Fruit fly (Drosophila melanogaster): ENCODE data around the gene hh.

The hh gene

DNA sequence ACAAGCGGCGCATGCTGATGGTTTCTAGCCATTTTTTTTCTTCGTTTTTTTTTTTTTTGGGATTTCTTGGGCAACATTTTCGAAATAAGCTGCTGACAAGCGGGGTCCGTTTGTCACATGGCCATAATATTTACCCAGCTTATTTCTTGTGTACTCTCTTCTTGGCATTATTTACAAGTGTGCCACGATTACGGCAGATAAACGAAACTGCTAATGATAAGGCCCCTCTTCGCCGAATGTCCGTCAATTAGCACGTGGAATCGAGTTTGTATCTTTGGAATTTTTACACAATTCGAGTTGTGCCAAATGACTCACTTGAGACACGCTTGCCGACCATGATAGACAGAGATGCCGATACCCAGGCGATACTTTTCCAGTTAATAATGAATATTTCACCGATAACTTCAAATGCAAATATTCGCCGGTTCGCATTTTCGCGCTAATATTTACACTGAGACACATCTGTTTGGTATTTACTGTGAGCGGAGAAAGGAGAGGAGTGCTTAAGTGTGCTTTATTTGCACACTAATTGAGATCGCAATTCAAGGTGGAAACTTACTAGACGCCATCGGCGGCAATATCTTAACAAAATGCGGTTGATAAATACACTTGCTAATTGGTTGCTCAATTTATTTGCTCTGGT, 34.9 kb upstream of the hh start (continued):
- TF ChIP-seq Dip3 (GFP tag; optimal IDR thresholded peaks at IDR 0.05) (peak; percentile 42), CoRest (tag; optimal IDR thresholded peaks at IDR 0.05) (no peak), CG2199 (GFP tag; IDR thresholded peaks at IDR 0.05) (no peak), CG6272 (GFP tag; IDR thresholded peaks at IDR 0.05) (no peak), CG6683 (GFP tag; optimal IDR thresholded peaks at IDR 0.05) (peak; percentile 56), pzg (GFP tag; optimal IDR thresholded peaks at IDR 0.05) (peak; percentile 1), slou (GFP tag; optimal IDR thresholded peaks at IDR 0.05) (peak; percentile 30), CG17568 (GFP tag; optimal IDR thresholded peaks at IDR 0.05) (peak; percentile 44), kni (GFP tag; optimal IDR thresholded peaks at IDR 0.05) (peak; percentile 20), gem (tag; optimal IDR thresholded peaks at IDR 0.05) (peak; percentile 13), HLHmδ (GFP tag; optimal IDR thresholded peaks at IDR 0.05) (peak; percentile 36), CG2875 (GFP tag; optimal IDR thresholded peaks at IDR 0.05) (peak; percentile 46), Myb (GFP tag; optimal IDR thresholded peaks at IDR 0.05) (peak; percentile 16), CG11723 (GFP tag; optimal IDR thresholded peaks at IDR 0.05) (peak; percentile 23), luna (GFP tag; optimal IDR thresholded peaks at IDR 0.05) (no peak), Atf6 (GFP tag; IDR thresholded peaks at IDR 0.05) (peak; percentile 46; the same call in 1 of the 2 replicates), slp2 (GFP tag; optimal IDR thresholded peaks at IDR 0.05) (peak; percentile 28), toy (GFP tag; IDR thresholded peaks at IDR 0.05) (no peak), pho (GFP tag; optimal IDR thresholded peaks at IDR 0.05) (peak; percentile 42), Jarid2 (GFP tag; optimal IDR thresholded peaks at IDR 0.05) (peak; percentile 20), CG17359 (tag; optimal IDR thresholded peaks at IDR 0.05) (peak; percentile 47), CG4617 (GFP tag; optimal IDR thresholded peaks at IDR 0.05; ENCODE audit: borderline replicate concordance) (no peak), CG32772 (GFP tag; IDR thresholded peaks at IDR 0.05) (no peak), CG13624 (GFP tag; optimal IDR thresholded peaks at IDR 0.05) (peak; percentile 13), crc (GFP tag; optimal IDR thresholded peaks at IDR 0.05) (no peak), aop (GFP tag; IDR thresholded peaks at IDR 0.05) (no peak), Taf1 (GFP tag; IDR thresholded peaks at IDR 0.05) (no peak; the same call in 1 of the 2 replicates), Optix (GFP tag; IDR thresholded peaks at IDR 0.05) (no peak), eve (GFP tag; optimal IDR thresholded peaks at IDR 0.05) (no peak), CG13775 (GFP tag; optimal IDR thresholded peaks at IDR 0.05) (peak; percentile 2), CG14014 (GFP tag; IDR thresholded peaks at IDR 0.05) (peak; percentile 49; the same call in 1 of the 2 replicates), CG12942 (GFP tag; optimal IDR thresholded peaks at IDR 0.05) (no peak), bab2 (GFP tag; optimal IDR thresholded peaks at IDR 0.05) (peak; percentile 46), dpn (GFP tag; optimal IDR thresholded peaks at IDR 0.05) (peak in 1 of 2 experiments; percentile 40), Nf-YA (GFP tag; IDR thresholded peaks at IDR 0.05) (peak; percentile 39; the same call in 1 of the 2 replicates), cg (GFP tag; optimal IDR thresholded peaks at IDR 0.05) (no peak), CG3281 (GFP tag; optimal IDR thresholded peaks at IDR 0.05) (peak; percentile 60), CG11504 (tag; optimal IDR thresholded peaks at IDR 0.05) (no peak), Hmr (GFP tag; optimal IDR thresholded peaks at IDR 0.05) (peak; percentile 87), CG10366 (GFP tag; IDR thresholded peaks at IDR 0.05) (peak; percentile 10; the same call in 1 of the 2 replicates), vnd (GFP tag; IDR thresholded peaks at IDR 0.05; ENCODE audit: partially characterized antibody) (peak; percentile 10; the same call in 1 of the 3 replicates), CG12659 (GFP tag; optimal IDR thresholded peaks at IDR 0.05) (peak; percentile 35), CG10565 (GFP tag; optimal IDR thresholded peaks at IDR 0.05) (no peak), onecut (GFP tag; IDR thresholded peaks at IDR 0.05) (peak; percentile 62; the same call in 1 of the 2 replicates), CG10321 (GFP tag; IDR thresholded peaks at IDR 0.05) (no peak), hb (GFP tag; IDR thresholded peaks at IDR 0.05; ENCODE audit: partially characterized antibody) (no peak), CG31365 (tag; optimal IDR thresholded peaks at IDR 0.05) (peak; percentile 41), Hr3 (GFP tag; optimal IDR thresholded peaks at IDR 0.05) (no peak), Camta (GFP tag; optimal IDR thresholded peaks at IDR 0.05) (peak; percentile 41)

All from whole organism, embryonic.